Worm (Caenorhabditis elegans) whole organism, L1 larva: ENCODE results near the gene C13A10.2.
A peak's percentile ranks its signal among the peaks of the same experiment; 100 is the strongest.

Experiments used
- C04F5.9 ChIP-seq: sonication (generic microtip); optimal IDR thresholded peaks from 2 replicates; lab custom pipeline; 2016; ENCODE audit warnings: missing genetic modification characterization, missing compliant biosample characterization
- C16A3.4 ChIP-seq: fragments of 150-350 bp; optimal IDR thresholded peaks from 2 replicates; lab custom pipeline; 2014; ENCODE audit warnings: missing biosample characterization, missing genetic modification characterization
- C34B4.2 ChIP-seq: sonication (generic microtip); optimal IDR thresholded peaks from 2 replicates; lab custom pipeline; 2017; ENCODE audit warnings: mild to moderate bottlenecking, missing genetic modification characterization, missing compliant biosample characterization
- Y116A8C.19 ChIP-seq: sonication (generic microtip); optimal IDR thresholded peaks from 2 replicates; lab custom pipeline; 2016; ENCODE audit warnings: missing compliant biosample characterization, missing genetic modification characterization, borderline replicate concordance
- alr-1 ChIP-seq: fragments of 200-800 bp; sonication (Bioruptor generic); optimal IDR thresholded peaks from 2 replicates; lab custom pipeline; 2018; ENCODE audit warnings: borderline replicate concordance, mild to moderate bottlenecking, missing genetic modification characterization, missing compliant biosample characterization
- aly-2 ChIP-seq: fragments of 150-350 bp; optimal IDR thresholded peaks from 2 replicates; lab custom pipeline; 2014; ENCODE audit warnings: missing biosample characterization, missing genetic modification characterization
- ama-1 ChIP-seq: fragments of 150-350 bp; optimal IDR thresholded peaks from 2 replicates; lab custom pipeline; 2014
- ceh-82 ChIP-seq, 3 experiments: fragments of 150-350 bp in 1 of 3; sonication (generic microtip) in 2 of 3; optimal IDR thresholded peaks; 2 replicates each; lab custom pipeline; 2014 to 2017; ENCODE audit warnings: missing biosample characterization in 3 of 3, missing genetic modification characterization in 3 of 3
- ceh-88 ChIP-seq: fragments of 200-800 bp; sonication (Bioruptor generic); IDR thresholded peaks from 2 replicates; pipeline ENCODE4 v1.3.6; 2022; ENCODE audit warnings: missing genetic modification characterization, missing compliant biosample characterization
- ces-1 ChIP-seq: fragments of 150-350 bp; optimal IDR thresholded peaks from 2 replicates; lab custom pipeline; 2014; ENCODE audit warnings: missing biosample characterization, missing genetic modification reagents, missing genetic modification characterization
- dpl-1 ChIP-seq, 3 experiments: fragments of 150-350 bp in 2 of 3; sonication (generic microtip) in 1 of 3; optimal IDR thresholded peaks; 2 replicates each; lab custom pipeline; 2014 to 2017; ENCODE audit warnings: missing biosample characterization in 3 of 3, missing genetic modification characterization in 3 of 3, missing genetic modification reagents in 3 of 3
- dsc-1 ChIP-seq: sonication (generic microtip); optimal IDR thresholded peaks from 2 replicates; lab custom pipeline; 2016; ENCODE audit warnings: mild to moderate bottlenecking, missing genetic modification characterization, missing compliant biosample characterization
- efl-1 ChIP-seq, 4 experiments: fragments of 150-350 bp; optimal IDR thresholded peaks in 3 of 4; peaks in 1 of 4; 1 replicate in 1 of 4; 2 replicates in 3 of 4; lab custom pipeline; 2014; ENCODE audit warnings: missing biosample characterization in 2 of 4, missing genetic modification characterization in 2 of 4, missing genetic modification reagents in 2 of 4
- elt-3 ChIP-seq, 6 experiments: fragments of 150-350 bp in 1 of 6; sonication (generic microtip); optimal IDR thresholded peaks; 2 replicates each; lab custom pipeline; 2017 to 2018; ENCODE audit warnings: missing biosample characterization in 6 of 6, missing genetic modification characterization in 6 of 6, inconsistent platforms in 1 of 6
- fkh-4 ChIP-seq: sonication (generic microtip); optimal IDR thresholded peaks from 2 replicates; lab custom pipeline; 2016; ENCODE audit warnings: missing compliant biosample characterization, missing genetic modification characterization, borderline replicate concordance
- fkh-8 ChIP-seq: sonication (generic microtip); optimal IDR thresholded peaks from 2 replicates; lab custom pipeline; 2016; ENCODE audit warnings: mild to moderate bottlenecking, missing genetic modification characterization, missing compliant biosample characterization
- fos-1 ChIP-seq: fragments of 150-350 bp; optimal IDR thresholded peaks from 2 replicates; lab custom pipeline; 2014; ENCODE audit warnings: missing biosample characterization, missing genetic modification characterization
- hlh-17 ChIP-seq: fragments of 200-800 bp; sonication (Bioruptor generic); optimal IDR thresholded peaks from 2 replicates; lab custom pipeline; 2018; ENCODE audit warnings: missing genetic modification characterization, mild to moderate bottlenecking, missing compliant biosample characterization, moderate library complexity, borderline replicate concordance
- hlh-4 ChIP-seq: sonication (generic microtip); optimal IDR thresholded peaks from 2 replicates; lab custom pipeline; 2016; ENCODE audit warnings: mild to moderate bottlenecking, missing genetic modification characterization, missing compliant biosample characterization
- hpl-2 ChIP-seq: fragments of 150-350 bp; optimal IDR thresholded peaks from 2 replicates; lab custom pipeline; 2014; ENCODE audit warnings: missing biosample characterization, missing genetic modification reagents, missing genetic modification characterization
- irx-1 ChIP-seq: sonication (generic microtip); optimal IDR thresholded peaks from 2 replicates; lab custom pipeline; 2016; ENCODE audit warnings: missing genetic modification characterization, missing compliant biosample characterization
- lin-14 ChIP-seq: fragments of 200-800 bp; sonication (Bioruptor generic); optimal IDR thresholded peaks from 2 replicates; lab custom pipeline; 2018; ENCODE audit warnings: mild to moderate bottlenecking, missing genetic modification characterization, moderate library complexity, missing compliant biosample characterization
- lin-15B ChIP-seq: fragments of 150-350 bp; sonication (generic microtip); optimal IDR thresholded peaks from 3 replicates; lab custom pipeline; 2014; ENCODE audit warnings: missing biosample characterization, missing genetic modification characterization
- lin-35 ChIP-seq, 2 experiments: fragments of 150-350 bp; optimal IDR thresholded peaks; 2 replicates each; lab custom pipeline; 2014; ENCODE audit warnings: missing biosample characterization in 2 of 2, missing genetic modification characterization in 2 of 2, missing genetic modification reagents in 2 of 2
- lin-39 ChIP-seq: fragments of 150-350 bp; optimal IDR thresholded peaks from 2 replicates; lab custom pipeline; 2014; ENCODE audit warnings: missing biosample characterization, missing genetic modification reagents, missing genetic modification characterization
- lir-3 ChIP-seq: sonication (generic microtip); optimal IDR thresholded peaks from 2 replicates; lab custom pipeline; 2016; ENCODE audit warnings: mild to moderate bottlenecking, missing genetic modification characterization, moderate library complexity, missing compliant biosample characterization; ENCODE audit not compliant: poor library complexity
- mab-9 ChIP-seq: fragments of 200-800 bp; sonication (Bioruptor generic); IDR thresholded peaks from 2 replicates; pipeline ENCODE4 v1.3.6; 2022; ENCODE audit warnings: missing genetic modification reagents, missing genetic modification characterization, missing compliant biosample characterization
- mdl-1 ChIP-seq, 2 experiments: fragments of 150-350 bp; optimal IDR thresholded peaks; 2 replicates each; lab custom pipeline; 2014 to 2017; ENCODE audit warnings: missing biosample characterization in 2 of 2, missing genetic modification characterization in 2 of 2, inconsistent platforms in 1 of 2
- mep-1 ChIP-seq: fragments of 150-350 bp; optimal IDR thresholded peaks from 2 replicates; lab custom pipeline; 2014; ENCODE audit warnings: missing biosample characterization, missing genetic modification characterization
- nhr-12 ChIP-seq: sonication (generic microtip); optimal IDR thresholded peaks from 2 replicates; lab custom pipeline; 2017; ENCODE audit warnings: missing biosample characterization, missing genetic modification characterization
- nhr-19 ChIP-seq: fragments of 200-800 bp; sonication (Bioruptor generic); conservative IDR thresholded peaks from 2 replicates; pipeline ENCODE4 v1.3.6; 2022; ENCODE audit warnings: missing genetic modification characterization, missing compliant biosample characterization
- nhr-20 ChIP-seq: sonication (generic microtip); optimal IDR thresholded peaks from 2 replicates; lab custom pipeline; 2016; ENCODE audit warnings: mild to moderate bottlenecking, missing genetic modification characterization, missing compliant biosample characterization
- nhr-237 ChIP-seq: fragments of 150-350 bp; optimal IDR thresholded peaks from 2 replicates; lab custom pipeline; 2014; ENCODE audit warnings: missing biosample characterization, missing genetic modification characterization
- nhr-47 ChIP-seq: sonication (generic microtip); optimal IDR thresholded peaks from 2 replicates; lab custom pipeline; 2016; ENCODE audit warnings: mild to moderate bottlenecking, missing genetic modification characterization, moderate library complexity, missing compliant biosample characterization
- nhr-85 ChIP-seq: sonication (generic microtip); peaks from one replicate; lab custom pipeline; 2016; ENCODE audit warnings: missing genetic modification characterization, inconsistent platforms, missing compliant biosample characterization
- pag-3 ChIP-seq: sonication (generic microtip); optimal IDR thresholded peaks from 2 replicates; lab custom pipeline; 2017; ENCODE audit warnings: missing genetic modification characterization, mild to moderate bottlenecking, missing compliant biosample characterization, antibody characterized with exemption, borderline replicate concordance; ENCODE audit not compliant: insufficient read depth
- pax-3 ChIP-seq: fragments of 200-800 bp; sonication (Bioruptor generic); optimal IDR thresholded peaks from 2 replicates; lab custom pipeline; 2018; ENCODE audit warnings: mild to moderate bottlenecking, missing genetic modification characterization, moderate library complexity, missing compliant biosample characterization
- rnt-1 ChIP-seq: sonication (generic microtip); optimal IDR thresholded peaks from 2 replicates; lab custom pipeline; 2016; ENCODE audit warnings: mild to moderate bottlenecking, missing genetic modification characterization, moderate library complexity, missing compliant biosample characterization
- snpc-4 ChIP-seq: fragments of 150-350 bp; optimal IDR thresholded peaks from 2 replicates; lab custom pipeline; 2014; ENCODE audit warnings: missing biosample characterization, missing genetic modification characterization
- snu-23 ChIP-seq: sonication (generic microtip); optimal IDR thresholded peaks from 2 replicates; lab custom pipeline; 2016; ENCODE audit warnings: missing genetic modification characterization, missing compliant biosample characterization
- sox-4 ChIP-seq: sonication (generic microtip); optimal IDR thresholded peaks from 2 replicates; lab custom pipeline; 2016; ENCODE audit warnings: missing genetic modification characterization, missing compliant biosample characterization
- sup-37 ChIP-seq: fragments of 200-800 bp; sonication (Bioruptor generic); optimal IDR thresholded peaks from 2 replicates; lab custom pipeline; 2018; ENCODE audit warnings: mild to moderate bottlenecking, missing genetic modification characterization, missing compliant biosample characterization
- swsn-7 ChIP-seq: sonication (generic microtip); optimal IDR thresholded peaks from 2 replicates; lab custom pipeline; 2016; ENCODE audit warnings: missing genetic modification characterization, missing compliant biosample characterization
- tbx-2 ChIP-seq: sonication (generic microtip); optimal IDR thresholded peaks from 2 replicates; lab custom pipeline; 2016; ENCODE audit warnings: missing genetic modification characterization, missing compliant biosample characterization
- tlp-1 ChIP-seq: fragments of 150-350 bp; optimal IDR thresholded peaks from 2 replicates; lab custom pipeline; 2014; ENCODE audit warnings: missing biosample characterization, missing genetic modification characterization
- unc-130 ChIP-seq: fragments of 150-350 bp; optimal IDR thresholded peaks from 2 replicates; lab custom pipeline; 2017; ENCODE audit warnings: missing biosample characterization, missing genetic modification characterization, inconsistent platforms
- unc-30 ChIP-seq: sonication (generic microtip); optimal IDR thresholded peaks from 2 replicates; lab custom pipeline; 2017; ENCODE audit warnings: missing biosample characterization, missing genetic modification characterization
- unc-62 ChIP-seq: fragments of 150-350 bp; optimal IDR thresholded peaks from 2 replicates; lab custom pipeline; 2014; ENCODE audit warnings: missing biosample characterization, missing genetic modification reagents, missing genetic modification characterization
- unc-98 ChIP-seq: fragments of 200-800 bp; sonication (Bioruptor generic); IDR thresholded peaks from 2 replicates; pipeline ENCODE4 v1.3.6; 2022; ENCODE audit warnings: missing genetic modification characterization, missing compliant biosample characterization
- zag-1 ChIP-seq: fragments of 150-350 bp; optimal IDR thresholded peaks from 2 replicates; lab custom pipeline; 2014; ENCODE audit warnings: missing biosample characterization, missing genetic modification characterization
- zip-4 ChIP-seq: fragments of 200-800 bp; sonication (Bioruptor generic); optimal IDR thresholded peaks from 2 replicates; lab custom pipeline; 2018; ENCODE audit warnings: mild to moderate bottlenecking, missing genetic modification characterization, moderate library complexity, missing compliant biosample characterization
- ztf-4 ChIP-seq: fragments of 150-350 bp; optimal IDR thresholded peaks from 2 replicates; lab custom pipeline; 2014; ENCODE audit warnings: missing biosample characterization, missing genetic modification characterization

Gene C13A10.2

DNA sequence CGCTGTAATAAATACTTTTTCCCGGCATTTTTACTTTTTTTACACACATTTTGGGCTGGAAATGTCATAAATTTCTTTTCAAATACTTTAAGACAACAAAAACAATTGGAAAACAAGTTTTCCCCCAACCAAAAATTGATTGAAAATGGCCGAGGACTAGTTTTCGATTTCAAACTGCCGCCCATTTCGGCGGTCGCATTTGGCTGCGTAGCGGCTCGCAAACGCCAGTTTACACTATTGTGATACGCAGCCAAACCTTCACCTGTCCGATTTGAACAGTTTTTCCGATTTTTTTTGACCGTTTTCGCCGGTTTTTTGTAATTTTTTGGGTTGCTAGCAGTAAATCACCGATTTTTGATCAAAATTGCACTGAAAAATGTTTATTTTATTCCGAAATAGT is 37.4 kb downstream of the C13A10.2 start (continued):
- TF ChIP-seq C04F5.9 (tag; lab: Kevin White, UChicago) (peak; percentile 84), unc-98 (GFP tag; lab: Robert Waterston, UW) (peak; percentile 70; the same call in 1 of the 2 replicates), mep-1 (tag; lab: Kevin White, UChicago) (peak; percentile 97), hpl-2 (peak; percentile 78), irx-1 (tag; lab: Kevin White, UChicago) (peak; percentile 88), snpc-4 (tag; lab: Kevin White, UChicago) (peak; percentile 80), ceh-82 (tag; optimal IDR thresholded peaks at IDR 0.05; lab: Kevin White, UChicago) (peak; percentile 96 to 98 (median 97)), sup-37 (GFP tag; lab: Kevin White, UChicago) (peak; percentile 86), fkh-8 (tag; lab: Kevin White, UChicago) (peak; percentile 98), tbx-2 (tag; lab: Kevin White, UChicago) (peak; percentile 94), pag-3 (tag; lab: Kevin White, UChicago) (no peak), snu-23 (GFP tag; lab: Kevin White, UChicago) (peak; percentile 97), zag-1 (tag; lab: Kevin White, UChicago) (no peak), C16A3.4 (tag; lab: Kevin White, UChicago) (peak; percentile 98), ztf-4 (tag; lab: Kevin White, UChicago) (peak; percentile 75), ces-1 (GFP tag; lab: Kevin White, UChicago) (no peak), dpl-1 (GFP tag; optimal IDR thresholded peaks at IDR 0.05; lab: Kevin White, UChicago) (peak; percentile 98 to 99 (median 99)), lin-15B (tag; lab: Kevin White, UChicago) (peak; percentile 96), tlp-1 (no peak), hlh-4 (tag; lab: Kevin White, UChicago) (no peak), unc-30 (tag; lab: Kevin White, UChicago) (no peak), Y116A8C.19 (tag; lab: Kevin White, UChicago) (no peak), nhr-20 (tag; lab: Kevin White, UChicago) (peak; percentile 96), lin-39 (tag; lab: Kevin White, UChicago) (peak; percentile 85), rnt-1 (tag; lab: Kevin White, UChicago) (peak; percentile 98), nhr-85 (tag; lab: Kevin White, UChicago) (peak; percentile 97), nhr-47 (tag; lab: Kevin White, UChicago) (peak; percentile 97), unc-130 (tag; lab: Kevin White, UChicago) (peak; percentile 91), nhr-12 (tag; lab: Kevin White, UChicago) (no peak), ama-1 (peak; percentile 72), sox-4 (tag; lab: Kevin White, UChicago) (peak; percentile 75), lir-3 (tag; lab: Kevin White, UChicago) (peak; percentile 78), mdl-1 (tag; optimal IDR thresholded peaks at IDR 0.05; lab: Kevin White, UChicago) (peak in 1 of 2 experiments; percentile 92), efl-1 (optimal IDR thresholded peaks at IDR 0.05; lab: Kevin White, UChicago) (peak; percentile 96 to 99), efl-1 (GFP tag; optimal IDR thresholded peaks at IDR 0.05 in 1 of 2; lab: Kevin White, UChicago) (peak; percentile 99 to 100), aly-2 (tag; lab: Kevin White, UChicago) (peak; percentile 84), lin-14 (GFP tag; lab: Kevin White, UChicago) (peak; percentile 96), unc-62 (GFP tag; lab: Kevin White, UChicago) (no peak), ceh-88 (GFP tag; lab: Robert Waterston, UW) (peak; percentile 84), fos-1 (tag; lab: Kevin White, UChicago) (peak; percentile 89), pax-3 (tag; lab: Kevin White, UChicago) (peak; percentile 92), nhr-19 (GFP tag; lab: Robert Waterston, UW) (peak; percentile 96), zip-4 (GFP tag; lab: Kevin White, UChicago) (peak; percentile 85), fkh-4 (tag; lab: Kevin White, UChicago) (no peak), swsn-7 (peak; percentile 96), dsc-1 (tag; lab: Kevin White, UChicago) (peak; percentile 95), alr-1 (tag; lab: Kevin White, UChicago) (no peak), elt-3 (tag; optimal IDR thresholded peaks at IDR 0.05; lab: Kevin White, UChicago) (peak; percentile 87 to 96 (median 96)), lin-35 (GFP tag; optimal IDR thresholded peaks at IDR 0.05; lab: Kevin White, UChicago) (peak; percentile 99), hlh-17 (GFP tag; lab: Kevin White, UChicago) (no peak), nhr-237 (peak; percentile 84), mab-9 (GFP tag; lab: Robert Waterston, UW) (peak; percentile 90), C34B4.2 (tag; lab: Kevin White, UChicago) (peak; percentile 44)
